Worm (Caenorhabditis elegans): ENCODE data around the gene str-247.

The str-247 gene

ce11 chrV:3919289-3919688, 34.5 kb upstream of the str-247 start, which contains the start of gene srx-66:
Gene srx-66 (plus strand): TSS chrV:3919589.
- no peak for TF ChIP-seq pag-3 (tag; optimal IDR thresholded peaks at IDR 0.05; ENCODE audit: borderline replicate concordance)
- no peak for TF ChIP-seq npax-4 (tag; optimal IDR thresholded peaks at IDR 0.05)
- TF ChIP-seq gmeb-2 (tag; optimal IDR thresholded peaks at IDR 0.05): no peak
- TF ChIP-seq ceh-19 (GFP tag; optimal IDR thresholded peaks at IDR 0.05): no peak
- TF ChIP-seq pha-4 (tag; optimal IDR thresholded peaks at IDR 0.05): no peak
- TF ChIP-seq hlh-30 (tag; optimal IDR thresholded peaks at IDR 0.05; ENCODE audit: insufficient read depth): no peak
- TF ChIP-seq F13H6.1 (tag; optimal IDR thresholded peaks at IDR 0.05): no peak
- no peak for TF ChIP-seq pax-1 (tag; optimal IDR thresholded peaks at IDR 0.05)
- TF ChIP-seq pat-9 (tag; optimal IDR thresholded peaks at IDR 0.05): no peak
- TF ChIP-seq unc-55 (GFP tag; optimal IDR thresholded peaks at IDR 0.05): no peak
- no peak for TF ChIP-seq pqm-1 (tag; optimal IDR thresholded peaks at IDR 0.05)
- no peak for TF ChIP-seq fkh-10 (GFP tag; optimal IDR thresholded peaks at IDR 0.05)
- TF ChIP-seq rnt-1 (tag; optimal IDR thresholded peaks at IDR 0.05): no peak
- no peak for TF ChIP-seq K09A11.1 (tag; optimal IDR thresholded peaks at IDR 0.05; ENCODE audit: insufficient read depth)
- no peak for TF ChIP-seq unc-3 (GFP tag; conservative IDR thresholded peaks at IDR 0.05)
- TF ChIP-seq unc-3 (tag; optimal IDR thresholded peaks at IDR 0.05): no peak
- no peak for TF ChIP-seq unc-86 (tag; optimal IDR thresholded peaks at IDR 0.05)
- no peak for TF ChIP-seq C38D4.7 (GFP tag; optimal IDR thresholded peaks at IDR 0.05)
- TF ChIP-seq ceh-34 (tag; optimal IDR thresholded peaks at IDR 0.05): no peak

ce11 chrV:3921635-3922034, 32.2 kb upstream of the str-247 start, which contains the start of gene srx-65:
Gene srx-65 (plus strand): TSS chrV:3921935.
- TF ChIP-seq pat-9 (tag; optimal IDR thresholded peaks at IDR 0.05): no peak
- TF ChIP-seq syd-9 (tag; optimal IDR thresholded peaks at IDR 0.05): no peak
- no peak for TF ChIP-seq ama-1 (optimal IDR thresholded peaks at IDR 0.05)
- no peak for TF ChIP-seq ceh-14 (tag; optimal IDR thresholded peaks at IDR 0.05)
- no peak for TF ChIP-seq ceh-6 (GFP tag; optimal IDR thresholded peaks at IDR 0.05)
- TF ChIP-seq ceh-18 (tag; optimal IDR thresholded peaks at IDR 0.05): no peak
- TF ChIP-seq sdc-2 (tag; optimal IDR thresholded peaks at IDR 0.05): no peak
- no peak for TF ChIP-seq hlh-30 (tag; optimal IDR thresholded peaks at IDR 0.05; ENCODE audit: insufficient read depth)
- no peak for TF ChIP-seq dmd-4 (tag; optimal IDR thresholded peaks at IDR 0.05; ENCODE audit: borderline replicate concordance)
- no peak for TF ChIP-seq tbx-2 (tag; optimal IDR thresholded peaks at IDR 0.05)
- no peak for TF ChIP-seq pax-1 (tag; optimal IDR thresholded peaks at IDR 0.05)
- TF ChIP-seq nfya-1 (tag; optimal IDR thresholded peaks at IDR 0.05): no peak
- no peak for TF ChIP-seq hlh-6 (tag; optimal IDR thresholded peaks at IDR 0.05)
- TF ChIP-seq gmeb-2 (tag; optimal IDR thresholded peaks at IDR 0.05): no peak
- TF ChIP-seq ceh-24 (tag; optimal IDR thresholded peaks at IDR 0.05): no peak
- no peak for TF ChIP-seq elt-4 (tag; optimal IDR thresholded peaks at IDR 0.05)
- TF ChIP-seq ceh-45 (GFP tag; IDR thresholded peaks at IDR 0.05): no peak
- TF ChIP-seq C08G9.2 (tag; optimal IDR thresholded peaks at IDR 0.05): no peak
- no peak for TF ChIP-seq F13H6.1 (tag; optimal IDR thresholded peaks at IDR 0.05)

- no peak for TF ChIP-seq ceh-45 (GFP tag; IDR thresholded peaks at IDR 0.05)
- TF ChIP-seq unc-42 (tag; optimal IDR thresholded peaks at IDR 0.05): no peak
- no peak for TF ChIP-seq pros-1 (tag; optimal IDR thresholded peaks at IDR 0.05)
Measured at ce11 chrV:3922547-3922946, 31.3 kb upstream of the str-247 start.

ce11 chrV:3927522-3927921, 26.3 kb upstream of the str-247 start:
- TF ChIP-seq ceh-31 (tag; optimal IDR thresholded peaks at IDR 0.05): no peak
- TF ChIP-seq unc-55 (GFP tag; optimal IDR thresholded peaks at IDR 0.05): no peak
- no peak for TF ChIP-seq ahr-1 (tag; optimal IDR thresholded peaks at IDR 0.05)
- TF ChIP-seq rnt-1 (tag; optimal IDR thresholded peaks at IDR 0.05): no peak
- no peak for TF ChIP-seq pros-1 (tag; optimal IDR thresholded peaks at IDR 0.05)
- no peak for TF ChIP-seq dmd-4 (tag; optimal IDR thresholded peaks at IDR 0.05; ENCODE audit: borderline replicate concordance)
- TF ChIP-seq fkh-10 (GFP tag; optimal IDR thresholded peaks at IDR 0.05): no peak
- no peak for TF ChIP-seq hlh-30 (tag; optimal IDR thresholded peaks at IDR 0.05; ENCODE audit: insufficient read depth)
- no peak for TF ChIP-seq K02D7.2 (tag; optimal IDR thresholded peaks at IDR 0.05)
- TF ChIP-seq ceh-2 (tag; optimal IDR thresholded peaks at IDR 0.05): no peak
- no peak for TF ChIP-seq lim-6 (tag; optimal IDR thresholded peaks at IDR 0.05)
- TF ChIP-seq Y22D7AL.16 (tag; optimal IDR thresholded peaks at IDR 0.05): no peak
- no peak for TF ChIP-seq pha-2 (tag; optimal IDR thresholded peaks at IDR 0.05)

All from whole organism, late embryonic.